Worm (Caenorhabditis elegans): ENCODE results near the gene F11C7.7.

Gene F11C7.7

ce11 chrX:17428803-17429202 lies 30.4 kb downstream of the F11C7.7 start, which contains the start of gene pbo-6:
Gene pbo-6, plus strand, starts transcription at chrX:17429042.
- TF ChIP-seq lin-11 (tag; optimal IDR thresholded peaks at IDR 0.05): no peak
- TF ChIP-seq nhr-77 (tag; optimal IDR thresholded peaks at IDR 0.05): no peak
- TF ChIP-seq ceh-16 (tag; optimal IDR thresholded peaks at IDR 0.05): no peak
- TF ChIP-seq sma-3 (GFP tag; optimal IDR thresholded peaks at IDR 0.05): no peak
- TF ChIP-seq unc-39 (tag; optimal IDR thresholded peaks at IDR 0.05): no peak
- no peak for TF ChIP-seq aly-2 (tag; optimal IDR thresholded peaks at IDR 0.05)
- no peak for TF ChIP-seq nhr-237 (tag; optimal IDR thresholded peaks at IDR 0.05)
- TF ChIP-seq R02D3.7 (tag; optimal IDR thresholded peaks at IDR 0.05): no peak

ce11 chrX:17434234-17434633 lies 35.8 kb downstream of the F11C7.7 start, which contains the start of gene fubl-3:
Gene fubl-3, plus strand, starts transcription at chrX:17434445.
- TF ChIP-seq sma-3 (GFP tag; optimal IDR thresholded peaks at IDR 0.05) (peak; percentile 16), snpc-4 (tag; optimal IDR thresholded peaks at IDR 0.05) (peak; percentile 63), unc-55 (GFP tag; optimal IDR thresholded peaks at IDR 0.05) (peak; percentile 61), fos-1 (tag; optimal IDR thresholded peaks at IDR 0.05) (peak; percentile 25), nhr-129 (tag; optimal IDR thresholded peaks at IDR 0.05) (peak; percentile 46), unc-62 (GFP tag; optimal IDR thresholded peaks at IDR 0.05) (no peak), skn-1 (tag; optimal IDR thresholded peaks at IDR 0.05) (no peak), nhr-77 (tag; optimal IDR thresholded peaks at IDR 0.05) (no peak), lsy-2 (tag; optimal IDR thresholded peaks at IDR 0.05) (peak; percentile 53 to 94), ceh-16 (tag; optimal IDR thresholded peaks at IDR 0.05) (peak; percentile 60), sma-9 (GFP tag; optimal IDR thresholded peaks at IDR 0.05) (no peak), sma-9 (tag; optimal IDR thresholded peaks at IDR 0.05) (no peak), C34F6.9 (tag; optimal IDR thresholded peaks at IDR 0.05) (peak; percentile 32), lin-39 (tag; optimal IDR thresholded peaks at IDR 0.05) (no peak), F13H6.1 (tag; optimal IDR thresholded peaks at IDR 0.05) (peak; percentile 38), nhr-6 (tag; optimal IDR thresholded peaks at IDR 0.05) (no peak), lin-11 (tag; optimal IDR thresholded peaks at IDR 0.05) (peak; percentile 16)

- TF ChIP-seq ztf-1 (GFP tag; conservative IDR thresholded peaks at IDR 0.05): no peak
- TF ChIP-seq nhr-21 (tag; optimal IDR thresholded peaks at IDR 0.05): no peak
- TF ChIP-seq blmp-1 (tag; optimal IDR thresholded peaks at IDR 0.05; ENCODE audit: insufficient read depth): no peak
- TF ChIP-seq mdl-1 (tag; optimal IDR thresholded peaks at IDR 0.05): no peak
- TF ChIP-seq nhr-10 (tag; optimal IDR thresholded peaks at IDR 0.05): no peak
- no peak for TF ChIP-seq nhr-237 (tag; optimal IDR thresholded peaks at IDR 0.05)
- no peak for TF ChIP-seq elt-1 (tag; optimal IDR thresholded peaks at IDR 0.05)
- no peak for TF ChIP-seq gmeb-1 (tag; optimal IDR thresholded peaks at IDR 0.05)
- TF ChIP-seq dmd-4 (tag; optimal IDR thresholded peaks at IDR 0.05): no peak
Measured at ce11 chrX:17438386-17438785, 40.0 kb downstream of the F11C7.7 start, which contains the start of gene C36E6.8. Gene C36E6.8, plus strand, starts transcription at chrX:17438686.

All from whole organism, L2 larva.